Fruit fly (Drosophila melanogaster) whole organism, embryonic: ENCODE results near the gene Aps.

Experiments used
- Bgb ChIP-seq: fragments of 200-800 bp; sonication (Bioruptor generic); IDR thresholded peaks from 2 replicates; pipeline ENCODE4 v1.3.6; 2022; ENCODE audit warnings: missing biosample characterization, missing genetic modification characterization; ENCODE audit not compliant: partially characterized antibody
- CG10366 ChIP-seq: fragments of 200-800 bp; sonication (Bioruptor generic); IDR thresholded peaks from 2 replicates; pipeline ENCODE4 v1.3.6; 2022; ENCODE audit warnings: missing biosample characterization, missing genetic modification characterization
- CG12769 ChIP-seq: fragments of 200-800 bp; sonication (Bioruptor generic); optimal IDR thresholded peaks from 2 replicates; lab custom pipeline; 2019; ENCODE audit warnings: missing biosample characterization, mild to moderate bottlenecking, missing genetic modification characterization, moderate library complexity
- CG13123 ChIP-seq: fragments of 200-800 bp; sonication (Bioruptor generic); optimal IDR thresholded peaks from 2 replicates; lab custom pipeline; 2016; ENCODE audit warnings: missing biosample characterization, missing genetic modification characterization
- CG17361 ChIP-seq: fragments of 200-800 bp; sonication (Bioruptor generic); IDR thresholded peaks from 3 replicates; pipeline ENCODE4 v1.3.6; 2022; ENCODE audit warnings: missing biosample characterization, missing genetic modification characterization
- CG18476 ChIP-seq: fragments of 200-800 bp; sonication (Bioruptor generic); optimal IDR thresholded peaks from 2 replicates; lab custom pipeline; 2016; ENCODE audit warnings: missing biosample characterization, mild to moderate bottlenecking, missing genetic modification characterization
- CG32767 ChIP-seq: fragments of 200-800 bp; sonication (Bioruptor generic); IDR thresholded peaks from 2 replicates; pipeline ENCODE4 v1.3.6; 2022; ENCODE audit warnings: missing biosample characterization, missing genetic modification characterization
- CG33213 ChIP-seq: fragments of 200-800 bp; sonication (Bioruptor generic); optimal IDR thresholded peaks from 3 replicates; lab custom pipeline; 2016; ENCODE audit warnings: missing biosample characterization, missing genetic modification characterization
- CG4282 ChIP-seq: fragments of 200-800 bp; sonication (Bioruptor generic); optimal IDR thresholded peaks from 2 replicates; lab custom pipeline; 2016; ENCODE audit warnings: missing biosample characterization, missing genetic modification characterization
- CG4404 ChIP-seq: fragments of 200-800 bp; sonication (Bioruptor generic); IDR thresholded peaks from 2 replicates; pipeline ENCODE4 v1.3.6; 2022; ENCODE audit warnings: missing biosample characterization, missing genetic modification characterization
- CG7839 ChIP-seq: fragments of 200-800 bp; sonication (Bioruptor generic); optimal IDR thresholded peaks from 3 replicates; lab custom pipeline; 2018; ENCODE audit warnings: missing biosample characterization, mild to moderate bottlenecking, missing genetic modification characterization, moderate library complexity
- CG8924 ChIP-seq: fragments of 200-800 bp; optimal IDR thresholded peaks from 3 replicates; lab custom pipeline; 2019; ENCODE audit warnings: missing biosample characterization, mild to moderate bottlenecking, missing genetic modification characterization, moderate library complexity
- CG9932 ChIP-seq: fragments of 200-800 bp; sonication (Bioruptor generic); IDR thresholded peaks from 2 replicates; pipeline ENCODE4 v1.3.6; 2022; ENCODE audit warnings: missing biosample characterization, missing genetic modification characterization
- CoRest ChIP-seq: fragments of 200-800 bp; sonication (Bioruptor generic); optimal IDR thresholded peaks from 3 replicates; lab custom pipeline; 2018; ENCODE audit warnings: missing biosample characterization, mild to moderate bottlenecking, missing genetic modification characterization, moderate library complexity
- CrebB ChIP-seq: fragments of 200-800 bp; sonication (Bioruptor generic); optimal IDR thresholded peaks from 3 replicates; lab custom pipeline; 2018; ENCODE audit warnings: missing biosample characterization, mild to moderate bottlenecking, missing genetic modification characterization
- D19A ChIP-seq: fragments of 200-800 bp; optimal IDR thresholded peaks from 3 replicates; lab custom pipeline; 2019; ENCODE audit warnings: missing biosample characterization, mild to moderate bottlenecking, missing genetic modification characterization, moderate library complexity
- Dp ChIP-seq: fragments of 200-800 bp; sonication (Bioruptor generic); optimal IDR thresholded peaks from 2 replicates; lab custom pipeline; 2018; ENCODE audit warnings: missing biosample characterization, mild to moderate bottlenecking, missing genetic modification characterization, moderate library complexity
- Gsc ChIP-seq: fragments of 200-800 bp; sonication (Bioruptor generic); IDR thresholded peaks from 2 replicates; pipeline ENCODE4 v1.3.6; 2022; ENCODE audit warnings: missing biosample characterization, missing genetic modification characterization
- Hr51 ChIP-seq, 2 experiments: fragments of 200-800 bp; sonication (Bioruptor generic); optimal IDR thresholded peaks; 2 replicates in 1 of 2; 3 replicates in 1 of 2; lab custom pipeline; 2016 to 2018; ENCODE audit warnings: missing biosample characterization in 2 of 2, missing genetic modification characterization in 2 of 2, mild to moderate bottlenecking in 1 of 2, moderate library complexity in 1 of 2
- Max ChIP-seq: fragments of 200-800 bp; sonication (Bioruptor generic); optimal IDR thresholded peaks from 2 replicates; lab custom pipeline; 2016; ENCODE audit warnings: missing biosample characterization, mild to moderate bottlenecking, missing genetic modification characterization
- Opbp ChIP-seq: fragments of 200-800 bp; sonication (Bioruptor generic); IDR thresholded peaks from 3 replicates; pipeline ENCODE4 v1.3.6; 2022; ENCODE audit warnings: missing biosample characterization, missing genetic modification characterization; ENCODE audit not compliant: partially characterized antibody
- Poxn ChIP-seq: fragments of 200-800 bp; sonication (Bioruptor generic); IDR thresholded peaks from 2 replicates; pipeline ENCODE4 v1.3.6; 2022; ENCODE audit warnings: missing biosample characterization, missing genetic modification characterization
- Ptx1 ChIP-seq: fragments of 200-800 bp; sonication (Bioruptor generic); IDR thresholded peaks from 2 replicates; pipeline ENCODE4 v1.3.6; 2022; ENCODE audit warnings: missing biosample characterization, missing genetic modification characterization
- Rfx ChIP-seq: fragments of 200-800 bp; sonication (Bioruptor generic); IDR thresholded peaks from 2 replicates; pipeline ENCODE4 v1.3.6; 2022; ENCODE audit warnings: missing biosample characterization, missing genetic modification characterization
- Scr ChIP-seq: fragments of 200-800 bp; sonication (Bioruptor generic); IDR thresholded peaks from 2 replicates; pipeline ENCODE4 v1.3.6; 2022; ENCODE audit warnings: missing biosample characterization, missing genetic modification characterization; ENCODE audit not compliant: partially characterized antibody
- Trl ChIP-seq, 3 experiments: fragments of >200 bp in 2 of 3; fragments of 200-800 bp in 1 of 3; sonication (Bioruptor generic) in 1 of 3; optimal IDR thresholded peaks; 2 replicates in 1 of 3; 3 replicates in 2 of 3; lab custom pipeline; 2016 to 2017; ENCODE audit warnings: missing biosample characterization in 1 of 3, missing genetic modification characterization in 1 of 3
- abd-A ChIP-seq: fragments of 200-800 bp; sonication (Bioruptor generic); optimal IDR thresholded peaks from 3 replicates; lab custom pipeline; 2019; ENCODE audit warnings: missing biosample characterization, mild to moderate bottlenecking, missing genetic modification characterization, moderate library complexity
- bcd ChIP-seq: fragments of 200-800 bp; sonication (Bioruptor generic); optimal IDR thresholded peaks from 2 replicates; lab custom pipeline; 2017; ENCODE audit warnings: missing biosample characterization, mild to moderate bottlenecking, missing genetic modification characterization
- crol ChIP-seq: fragments of 200-800 bp; sonication (Bioruptor generic); IDR thresholded peaks from 2 replicates; pipeline ENCODE4 v1.3.6; 2022; ENCODE audit warnings: missing biosample characterization, missing genetic modification characterization
- dmrt99B ChIP-seq: fragments of 200-800 bp; sonication (Bioruptor generic); optimal IDR thresholded peaks from 2 replicates; lab custom pipeline; 2018; ENCODE audit warnings: missing biosample characterization, mild to moderate bottlenecking, missing genetic modification characterization, moderate library complexity
- dysf ChIP-seq: fragments of 200-800 bp; sonication (Bioruptor generic); IDR thresholded peaks from 3 replicates; pipeline ENCODE4 v1.3.6; 2022; ENCODE audit warnings: missing biosample characterization, missing genetic modification characterization
- grau ChIP-seq: fragments of 200-800 bp; optimal IDR thresholded peaks from 3 replicates; lab custom pipeline; 2019; ENCODE audit warnings: missing biosample characterization, mild to moderate bottlenecking, missing genetic modification characterization, moderate library complexity
- hth ChIP-seq: fragments of >200 bp; optimal IDR thresholded peaks from 2 replicates; lab custom pipeline; 2017; ENCODE audit warnings: inconsistent platforms
- lmd ChIP-seq: fragments of 200-800 bp; sonication (Bioruptor generic); IDR thresholded peaks from 2 replicates; pipeline ENCODE4 v1.3.6; 2022; ENCODE audit warnings: missing biosample characterization, missing genetic modification characterization
- onecut ChIP-seq: fragments of 200-800 bp; sonication (Bioruptor generic); IDR thresholded peaks from 2 replicates; pipeline ENCODE4 v1.3.6; 2022; ENCODE audit warnings: missing biosample characterization, missing genetic modification characterization
- repo ChIP-seq: fragments of 200-800 bp; sonication (Bioruptor generic); optimal IDR thresholded peaks from 2 replicates; lab custom pipeline; 2016; ENCODE audit warnings: missing biosample characterization, missing genetic modification characterization
- rib ChIP-seq: fragments of 200-800 bp; sonication (Bioruptor generic); IDR thresholded peaks from 2 replicates; pipeline ENCODE4 v1.3.6; 2022; ENCODE audit warnings: missing biosample characterization, missing genetic modification characterization
- row ChIP-seq: fragments of 200-800 bp; sonication (Bioruptor generic); IDR thresholded peaks from 3 replicates; pipeline ENCODE4 v1.3.6; 2022; ENCODE audit warnings: missing biosample characterization, missing genetic modification characterization
- sens-2 ChIP-seq: fragments of 200-800 bp; sonication (Bioruptor generic); IDR thresholded peaks from 2 replicates; pipeline ENCODE4 v1.3.6; 2022; ENCODE audit warnings: missing biosample characterization, missing genetic modification characterization
- sob ChIP-seq: fragments of 200-800 bp; sonication (Bioruptor generic); IDR thresholded peaks from 2 replicates; pipeline ENCODE4 v1.3.6; 2022; ENCODE audit warnings: missing biosample characterization, missing genetic modification characterization
- tio ChIP-seq: fragments of 200-800 bp; sonication (Bioruptor generic); optimal IDR thresholded peaks from 2 replicates; lab custom pipeline; 2017; ENCODE audit warnings: missing biosample characterization, missing genetic modification characterization, inconsistent platforms
- tna ChIP-seq: fragments of 200-800 bp; sonication (Bioruptor generic); IDR thresholded peaks from 2 replicates; pipeline ENCODE4 v1.3.6; 2022; ENCODE audit warnings: missing biosample characterization, missing genetic modification characterization; ENCODE audit not compliant: partially characterized antibody
- zen2 ChIP-seq: fragments of 200-800 bp; sonication (Bioruptor generic); IDR thresholded peaks from 3 replicates; pipeline ENCODE4 v1.3.6; 2022; ENCODE audit warnings: missing biosample characterization, missing genetic modification characterization; ENCODE audit not compliant: partially characterized antibody

The Aps gene

DNA sequence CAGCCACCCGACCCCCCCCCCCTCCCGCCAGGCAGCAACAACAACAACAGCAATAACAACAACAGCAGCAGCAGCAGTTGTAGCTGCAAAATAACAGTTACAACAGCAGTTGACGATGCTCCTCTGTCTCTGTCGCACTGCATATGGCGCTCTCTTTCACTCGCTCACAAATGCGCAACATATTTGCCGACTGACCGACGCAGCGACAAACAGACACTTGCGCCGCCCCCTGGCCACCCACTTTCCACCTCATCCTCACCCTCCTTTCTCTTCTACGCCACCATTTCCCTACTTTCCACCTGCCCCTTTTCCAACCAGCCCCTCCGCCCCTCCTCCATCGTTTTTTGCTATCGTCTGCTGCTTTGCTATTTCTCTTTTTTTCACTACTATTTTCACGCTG, 44.9 kb downstream of the Aps start (continued):
- TF ChIP-seq CoRest (tag; lab: Kevin White, UChicago) = no peak
- no peak for TF ChIP-seq CG4282
- TF ChIP-seq CrebB = no peak
- no peak for TF ChIP-seq sob
- no peak for TF ChIP-seq CG18476 (GFP tag; lab: Kevin White, UChicago)
- TF ChIP-seq Max (GFP tag; lab: Kevin White, UChicago) = no peak
- no peak for TF ChIP-seq grau (tag; lab: Kevin White, UChicago)
- peak; percentile 47 for TF ChIP-seq abd-A (tag; lab: Kevin White, UChicago)
- no peak for TF ChIP-seq CG8924 (tag; lab: Kevin White, UChicago)
- TF ChIP-seq onecut = no peak
- TF ChIP-seq dmrt99B (tag; lab: Kevin White, UChicago) = no peak

DNA sequence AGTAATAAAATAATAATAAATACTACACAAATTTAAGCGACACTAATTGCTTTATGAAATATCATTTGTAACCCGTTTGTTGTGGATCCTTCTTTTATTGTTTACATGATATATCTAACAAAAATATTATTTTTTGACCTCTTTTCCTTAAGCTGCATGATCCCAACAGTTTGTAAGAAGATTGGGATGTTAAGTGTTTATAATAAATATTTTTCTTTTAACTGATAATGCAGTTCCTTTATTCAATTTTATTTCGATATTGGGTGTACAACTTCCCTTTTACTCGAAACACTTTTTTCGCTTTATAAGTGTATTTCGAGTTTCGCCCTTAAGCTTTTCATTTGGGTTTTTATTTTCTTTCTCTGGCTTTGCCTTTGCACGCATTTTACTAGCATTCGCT, 45.3 kb downstream of the Aps start:
- TF ChIP-seq Gsc (GFP tag; lab: Robert Waterston, UW) (no peak), Scr (GFP tag; lab: Robert Waterston, UW) (no peak), D19A (tag; lab: Kevin White, UChicago) (peak; percentile 53), Hr51 (GFP tag; optimal IDR thresholded peaks at IDR 0.05; lab: Kevin White, UChicago) (no peak)

DNA sequence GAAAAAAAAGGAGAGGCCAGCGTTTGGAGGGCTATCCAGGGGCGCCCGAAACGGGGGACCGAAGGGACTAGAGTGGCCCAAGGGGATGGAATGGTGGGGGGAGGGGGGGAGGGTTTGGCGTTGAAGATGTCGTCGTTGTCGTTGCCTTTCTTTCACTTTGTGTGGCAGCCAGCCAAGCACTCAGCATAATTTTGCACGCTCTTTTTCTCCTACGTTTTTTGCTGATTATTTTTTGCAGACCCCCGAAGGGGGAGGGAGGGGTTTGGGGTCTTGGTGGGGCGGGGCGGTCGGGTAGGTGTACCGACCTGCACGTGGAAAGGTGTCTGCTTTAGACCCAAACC, 45.8 kb downstream of the Aps start:
- TF ChIP-seq tio (GFP tag; lab: Kevin White, UChicago) = no peak
- TF ChIP-seq row = peak; percentile 35; the same call in 1 of the 3 replicates
- TF ChIP-seq repo (GFP tag; lab: Kevin White, UChicago) = no peak
- peak; percentile 34; the same call in 1 of the 2 replicates for TF ChIP-seq Poxn (GFP tag; lab: Robert Waterston, UW)
- no peak for TF ChIP-seq zen2 (GFP tag; lab: Robert Waterston, UW)
- TF ChIP-seq sob = 0 out of 2 replicates have a peak, but pooled peaks have one; percentile 21
- peak; percentile 8; the same call in 1 of the 2 replicates for TF ChIP-seq lmd (GFP tag; lab: Robert Waterston, UW)
- peak; percentile 2 for TF ChIP-seq CG7839 (tag; lab: Kevin White, UChicago)
- TF ChIP-seq dysf (GFP tag; lab: Robert Waterston, UW) = peak; percentile 1; the same call in 1 of the 3 replicates
- peak; percentile 37; the same call in 2 of the 3 replicates for TF ChIP-seq Opbp (GFP tag; lab: Robert Waterston, UW)
- TF ChIP-seq rib (GFP tag; lab: Robert Waterston, UW) = peak; percentile 87
- TF ChIP-seq CG9932 (GFP tag; lab: Robert Waterston, UW) = peak; percentile 44; the same call in 1 of the 2 replicates
- TF ChIP-seq crol = peak; percentile 98
- no peak for TF ChIP-seq CG13123 (GFP tag; lab: Kevin White, UChicago)
- peak; percentile 35; the same call in 1 of the 2 replicates for TF ChIP-seq Rfx (GFP tag; lab: Robert Waterston, UW)
- TF ChIP-seq CG10366 (GFP tag; lab: Robert Waterston, UW) = 0 out of 2 replicates have a peak, but pooled peaks have one; percentile 3
- 0 out of 3 replicates have a peak, but pooled peaks have one; percentile 16 for TF ChIP-seq CG17361 (GFP tag; lab: Robert Waterston, UW)
- TF ChIP-seq CG4404 (GFP tag; lab: Robert Waterston, UW) = 0 out of 2 replicates have a peak, but pooled peaks have one; percentile 35
- TF ChIP-seq Ptx1 = peak; percentile 46; the same call in 1 of the 2 replicates
- no peak for TF ChIP-seq CG32767 (GFP tag; lab: Robert Waterston, UW)
- peak in 1 of 2 experiments; percentile 16 for TF ChIP-seq Trl (optimal IDR thresholded peaks at IDR 0.05; lab: Kevin White, UChicago)
- TF ChIP-seq Trl (GFP tag; optimal IDR thresholded peaks at IDR 0.05; lab: Kevin White, UChicago) = no peak
- no peak for TF ChIP-seq hth
- TF ChIP-seq bcd (GFP tag; lab: Kevin White, UChicago) = peak; percentile 16
- no peak for TF ChIP-seq tna (GFP tag; lab: Robert Waterston, UW)
- peak; percentile 3; the same call in 1 of the 2 replicates for TF ChIP-seq sens-2 (GFP tag; lab: Robert Waterston, UW)
- no peak for TF ChIP-seq Dp (GFP tag; lab: Kevin White, UChicago)
- peak; percentile 7 for TF ChIP-seq CG12769 (tag; lab: Kevin White, UChicago)
- TF ChIP-seq Bgb = peak; percentile 21; the same call in 1 of the 2 replicates
- TF ChIP-seq CG33213 (GFP tag; lab: Kevin White, UChicago) = no peak
